Worm (Caenorhabditis elegans): ENCODE measurements around the gene dhhc-4.

ce11 chrIII:9913722-9914121, 46.1 kb upstream of the dhhc-4 start, which contains the start of gene cbp-3:
- TF ChIP-seq dao-5 (tag; optimal IDR thresholded peaks at IDR 0.05) (no peak), W03F9.2 (tag; optimal IDR thresholded peaks at IDR 0.05) (no peak), him-1 (tag; optimal IDR thresholded peaks at IDR 0.05) (no peak)
